Worm (Caenorhabditis elegans) whole organism, young adult: ENCODE results near the gene gcna-1.

Source experiments
- aptf-3 ChIP-seq: fragments of 200-800 bp; sonication (Bioruptor generic); IDR thresholded peaks from 2 replicates; pipeline ENCODE4 v1.3.6; 2022; ENCODE audit warnings: missing genetic modification characterization, missing compliant biosample characterization
- ccch-3 ChIP-seq: fragments of 200-800 bp; sonication (Bioruptor generic); optimal IDR thresholded peaks from 2 replicates; lab custom pipeline; 2018; ENCODE audit warnings: mild to moderate bottlenecking, missing genetic modification characterization, missing compliant biosample characterization
- cebp-1 ChIP-seq, 2 experiments: fragments of 200-800 bp in 1 of 2; sonication (Bioruptor generic) in 1 of 2; sonication (generic microtip) in 1 of 2; IDR thresholded peaks in 1 of 2; optimal IDR thresholded peaks in 1 of 2; 2 replicates each; pipeline versions ENCODE4 v1.3.6 to Lab custom; 2017 to 2022; ENCODE audit warnings: missing compliant biosample characterization in 2 of 2, missing genetic modification characterization in 2 of 2, mild to moderate bottlenecking in 1 of 2, missing genetic modification reagents in 1 of 2, moderate library complexity in 1 of 2
- hlh-26 ChIP-seq: fragments of 200-800 bp; sonication (Bioruptor generic); conservative IDR thresholded peaks from 2 replicates; pipeline ENCODE4 v1.3.6; 2022; ENCODE audit warnings: missing genetic modification reagents, missing genetic modification characterization, missing compliant biosample characterization
- pha-4 ChIP-seq: fragments of 150-350 bp; sonication (generic microtip); optimal IDR thresholded peaks from 2 replicates; lab custom pipeline; 2014; ENCODE audit warnings: missing biosample characterization, missing genetic modification reagents, missing genetic modification characterization
- tbp1 ChIP-seq: fragments of 200-800 bp; sonication (Bioruptor generic); optimal IDR thresholded peaks from 2 replicates; lab custom pipeline; 2018; ENCODE audit warnings: mild to moderate bottlenecking, missing genetic modification characterization, missing compliant biosample characterization
- ztf-26 ChIP-seq: sonication (generic microtip); optimal IDR thresholded peaks from 2 replicates; lab custom pipeline; 2017; ENCODE audit warnings: missing genetic modification characterization, missing compliant biosample characterization

- TF ChIP-seq hlh-26 (GFP tag; lab: Robert Waterston, UW) (no peak), tbp1 (GFP tag; lab: Kevin White, UChicago) (no peak), pha-4 (no peak), cebp-1 (GFP tag; IDR thresholded peaks at IDR 0.05; lab: Robert Waterston, UW) (no peak), cebp-1 (tag; optimal IDR thresholded peaks at IDR 0.05; lab: Kevin White, UChicago) (no peak), ztf-26 (tag; lab: Kevin White, UChicago) (no peak), aptf-3 (GFP tag; lab: Robert Waterston, UW) (no peak), ccch-3 (GFP tag; lab: Kevin White, UChicago) (no peak)
Measured at ce11 chrIII:5961560-5961959, 47.3 kb downstream of the gcna-1 start.
